Worm (Caenorhabditis elegans): ENCODE results near the gene rol-6.

Gene rol-6

DNA sequence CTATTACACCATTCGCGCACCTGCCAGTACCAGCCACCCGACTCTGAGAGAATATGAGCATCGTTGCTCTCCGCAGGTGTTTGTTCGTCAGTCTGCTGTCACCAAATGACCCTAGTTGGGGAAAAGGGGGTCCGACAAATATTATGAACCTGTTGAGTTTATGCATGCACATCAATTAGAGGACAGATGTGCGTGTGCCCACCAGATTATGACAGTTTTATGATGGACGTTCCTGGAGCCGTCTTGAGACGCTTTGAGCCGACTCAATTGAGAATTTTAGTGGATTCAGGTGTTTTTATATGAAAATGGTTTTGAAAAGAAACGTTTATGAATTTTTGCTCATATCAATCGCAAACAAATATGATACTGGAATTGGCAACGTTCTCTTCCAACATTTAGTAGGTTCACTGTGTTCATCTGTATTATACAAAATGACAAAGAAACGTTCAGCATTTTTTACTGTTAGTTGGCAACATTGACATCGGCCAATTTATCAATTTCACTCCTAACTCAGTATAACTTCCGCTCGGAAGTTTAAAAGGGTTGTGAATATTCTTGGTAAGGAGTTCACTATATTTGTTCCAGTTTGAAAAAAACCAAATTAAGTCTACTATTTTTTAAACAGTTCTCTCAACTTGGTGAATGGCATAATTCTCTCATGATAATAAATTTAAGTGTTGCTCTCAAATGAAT lies 14.5 kb downstream of the rol-6 start:
- no peak for TF ChIP-seq ets-7 (tag; optimal IDR thresholded peaks at IDR 0.05)
- 0 out of 2 replicates have a peak, but pooled peaks have one; percentile 54 for TF ChIP-seq tbx-11 (GFP tag; IDR thresholded peaks at IDR 0.05)
- 0 out of 2 replicates have a peak, but pooled peaks have one; percentile 21 for TF ChIP-seq sea-1 (GFP tag; conservative IDR thresholded peaks at IDR 0.05)
- TF ChIP-seq pes-1 (GFP tag; IDR thresholded peaks at IDR 0.05): no peak

DNA sequence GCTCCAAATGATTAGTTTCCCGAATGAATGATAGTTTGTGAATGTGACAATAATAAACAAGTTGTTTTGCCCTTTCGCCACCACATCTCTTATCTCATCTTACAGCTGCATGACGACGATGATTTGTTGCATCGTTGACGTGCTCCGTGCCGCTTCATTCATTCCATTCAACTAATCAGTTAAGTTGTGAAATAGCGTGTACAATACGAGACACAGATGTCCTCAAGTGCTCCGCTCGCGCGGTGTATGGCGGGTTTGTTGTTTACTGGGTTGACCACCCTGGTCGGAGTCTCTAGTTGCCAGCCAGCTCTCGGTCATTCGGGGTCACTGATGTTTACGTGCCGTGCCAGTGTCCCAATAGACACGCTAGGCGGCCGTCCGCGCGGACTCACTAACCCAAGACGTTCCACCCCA lies 15.1 kb downstream of the rol-6 start:
- TF ChIP-seq aly-1 (tag; optimal IDR thresholded peaks at IDR 0.05) (no peak), tbx-37 (GFP tag; conservative IDR thresholded peaks at IDR 0.05) (no peak), flt-1 (GFP tag; IDR thresholded peaks at IDR 0.05) (no peak), B0310.2 (tag; optimal IDR thresholded peaks at IDR 0.05) (no peak), ceh-13 (GFP tag; optimal IDR thresholded peaks at IDR 0.05) (no peak), hnd-1 (tag; optimal IDR thresholded peaks at IDR 0.05) (no peak), F13C5.2 (tag; optimal IDR thresholded peaks at IDR 0.05) (peak; percentile 11), tra-4 (tag; optimal IDR thresholded peaks at IDR 0.05) (no peak), sea-1 (GFP tag; conservative IDR thresholded peaks at IDR 0.05) (no peak), scrt-1 (GFP tag; IDR thresholded peaks at IDR 0.05) (peak; percentile 54; the same call in 1 of the 2 replicates), hmg-4 (GFP tag; optimal IDR thresholded peaks at IDR 0.05) (peak; percentile 73), ets-7 (tag; optimal IDR thresholded peaks at IDR 0.05) (no peak), ama-1 (optimal IDR thresholded peaks at IDR 0.05) (no peak), tbx-11 (GFP tag; IDR thresholded peaks at IDR 0.05) (no peak), ceh-36 (tag; optimal IDR thresholded peaks at IDR 0.05) (no peak), pes-1 (GFP tag; IDR thresholded peaks at IDR 0.05) (no peak), hmbx-1 (tag; optimal IDR thresholded peaks at IDR 0.05) (no peak)

DNA sequence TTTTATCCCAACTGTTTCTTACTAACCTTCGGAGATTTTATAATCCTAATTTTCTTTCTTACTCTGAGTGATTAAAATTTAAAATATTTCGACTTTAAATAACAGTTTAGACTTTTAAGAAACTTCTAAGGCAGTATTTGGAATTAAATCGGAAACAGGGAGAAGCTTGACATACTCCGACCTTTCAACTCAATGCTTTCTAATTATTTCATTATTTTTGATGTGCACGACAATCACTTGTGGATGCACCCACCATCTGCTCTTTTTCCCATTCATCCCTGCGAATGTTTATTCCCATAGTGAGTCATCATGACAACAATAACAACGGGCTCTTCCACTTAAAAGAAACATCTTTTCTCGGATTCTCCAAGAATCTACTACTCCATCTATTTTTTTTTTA lies 15.8 kb downstream of the rol-6 start:
- TF ChIP-seq tbx-11 (GFP tag; IDR thresholded peaks at IDR 0.05) (no peak), hmg-4 (GFP tag; optimal IDR thresholded peaks at IDR 0.05) (no peak), sea-1 (GFP tag; conservative IDR thresholded peaks at IDR 0.05) (no peak), tra-4 (tag; optimal IDR thresholded peaks at IDR 0.05) (no peak), hmbx-1 (tag; optimal IDR thresholded peaks at IDR 0.05) (no peak), F13C5.2 (tag; optimal IDR thresholded peaks at IDR 0.05) (no peak), scrt-1 (GFP tag; IDR thresholded peaks at IDR 0.05) (no peak)

DNA sequence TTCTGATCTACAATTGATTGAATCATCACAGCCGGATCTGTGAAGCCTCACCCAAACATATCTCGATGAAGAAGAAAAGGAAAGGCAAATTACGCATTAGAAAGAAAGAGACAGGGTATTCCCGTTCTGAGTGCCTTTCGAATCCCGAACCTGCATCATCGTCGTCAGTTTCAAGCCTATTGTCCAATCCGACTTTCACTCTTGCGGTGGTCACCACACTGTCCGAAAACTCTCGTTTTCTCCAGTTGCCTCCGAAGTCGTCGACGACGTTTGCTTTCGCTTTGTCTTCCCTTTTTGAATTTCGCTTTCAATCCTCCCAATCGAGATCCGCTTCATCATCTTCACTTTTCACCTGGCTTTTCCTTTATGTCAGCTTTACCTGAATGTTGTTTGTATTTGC lies 16.2 kb downstream of the rol-6 start:
- TF ChIP-seq ama-1 (optimal IDR thresholded peaks at IDR 0.05): no peak
- TF ChIP-seq pes-1 (GFP tag; IDR thresholded peaks at IDR 0.05): no peak
- TF ChIP-seq sea-1 (GFP tag; conservative IDR thresholded peaks at IDR 0.05): no peak
- no peak for TF ChIP-seq hnd-1 (tag; optimal IDR thresholded peaks at IDR 0.05)
- no peak for TF ChIP-seq tbx-37 (GFP tag; conservative IDR thresholded peaks at IDR 0.05)
- TF ChIP-seq scrt-1 (GFP tag; IDR thresholded peaks at IDR 0.05): no peak

DNA sequence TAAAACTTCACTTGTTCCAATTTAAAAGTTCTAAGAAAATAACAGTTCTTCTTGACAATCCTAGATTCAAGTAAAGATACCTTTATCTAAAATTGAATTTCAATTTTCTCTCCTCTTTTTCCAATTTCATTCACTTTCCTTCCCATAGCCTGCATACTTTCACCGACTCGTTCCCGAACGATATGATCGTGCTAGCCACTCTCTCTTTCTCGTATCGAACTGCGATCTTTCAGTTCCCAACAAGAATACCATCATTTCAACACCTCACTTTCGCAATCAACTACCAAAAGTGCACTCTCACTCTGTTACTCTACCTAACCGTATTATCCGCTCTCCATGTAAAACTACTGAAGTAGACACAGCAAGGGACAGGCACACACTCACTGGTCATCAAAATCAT lies 17.2 kb downstream of the rol-6 start:
- TF ChIP-seq hmbx-1 (tag; optimal IDR thresholded peaks at IDR 0.05) (no peak), ama-1 (optimal IDR thresholded peaks at IDR 0.05) (no peak), scrt-1 (GFP tag; IDR thresholded peaks at IDR 0.05) (no peak), tra-4 (tag; optimal IDR thresholded peaks at IDR 0.05) (no peak), B0310.2 (tag; optimal IDR thresholded peaks at IDR 0.05) (no peak), ceh-13 (GFP tag; optimal IDR thresholded peaks at IDR 0.05) (no peak)

DNA sequence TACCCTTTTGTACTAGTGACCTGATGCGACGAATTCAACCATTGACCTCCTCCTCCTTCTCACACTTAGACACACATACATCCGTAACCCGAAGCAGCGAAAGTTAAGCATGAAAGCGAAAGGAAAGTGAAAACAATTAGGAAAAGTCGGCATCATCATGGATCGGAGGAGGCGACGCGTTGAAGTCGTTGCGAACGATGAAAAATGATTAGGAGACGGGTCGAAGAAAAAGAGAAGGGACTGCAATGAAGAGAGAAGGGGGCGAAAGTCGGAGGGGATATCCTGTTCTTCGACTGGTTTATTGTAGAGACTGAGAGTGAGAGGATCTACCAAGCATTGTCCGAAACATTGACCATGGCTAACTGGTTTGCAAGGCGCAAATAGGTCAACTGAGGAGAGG lies 18.2 kb downstream of the rol-6 start:
- TF ChIP-seq ceh-36 (tag; optimal IDR thresholded peaks at IDR 0.05) (no peak), ama-1 (optimal IDR thresholded peaks at IDR 0.05) (no peak), ets-7 (tag; optimal IDR thresholded peaks at IDR 0.05) (no peak), sea-1 (GFP tag; conservative IDR thresholded peaks at IDR 0.05) (no peak), pes-1 (GFP tag; IDR thresholded peaks at IDR 0.05) (no peak), aly-1 (tag; optimal IDR thresholded peaks at IDR 0.05) (no peak), F13C5.2 (tag; optimal IDR thresholded peaks at IDR 0.05) (no peak), ceh-13 (GFP tag; optimal IDR thresholded peaks at IDR 0.05) (no peak), flt-1 (GFP tag; IDR thresholded peaks at IDR 0.05) (no peak), hnd-1 (tag; optimal IDR thresholded peaks at IDR 0.05) (no peak), hmg-4 (GFP tag; optimal IDR thresholded peaks at IDR 0.05) (no peak), B0310.2 (tag; optimal IDR thresholded peaks at IDR 0.05) (no peak), tra-4 (tag; optimal IDR thresholded peaks at IDR 0.05) (no peak), scrt-1 (GFP tag; IDR thresholded peaks at IDR 0.05) (no peak)

DNA sequence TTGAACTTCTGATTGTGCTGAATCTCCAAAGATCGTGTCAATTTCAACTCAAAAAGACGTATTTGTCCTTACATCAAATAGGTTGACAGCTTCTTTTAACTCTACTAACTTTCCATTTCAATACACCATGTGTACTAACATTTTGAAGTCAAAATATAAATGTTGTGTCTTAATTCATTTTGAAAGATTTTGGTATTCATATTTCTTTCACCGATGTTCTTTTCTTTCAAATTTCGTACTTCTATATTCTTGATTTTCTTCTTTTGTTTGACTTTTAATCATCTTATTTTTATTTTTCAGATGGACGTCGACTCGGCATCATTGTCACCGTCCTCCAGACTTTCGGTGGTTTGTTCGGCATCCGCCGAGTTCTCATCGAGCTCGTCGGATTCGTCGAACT lies 18.8 kb downstream of the rol-6 start, which contains the start of gene atf-2:
Gene atf-2, plus strand, starts transcription at position 301 of the 400 bp plus-strand sequence.
- TF ChIP-seq hmg-4 (GFP tag; optimal IDR thresholded peaks at IDR 0.05) (no peak), pes-1 (GFP tag; IDR thresholded peaks at IDR 0.05) (no peak), tra-4 (tag; optimal IDR thresholded peaks at IDR 0.05) (no peak), F13C5.2 (tag; optimal IDR thresholded peaks at IDR 0.05) (no peak), hmbx-1 (tag; optimal IDR thresholded peaks at IDR 0.05) (no peak), scrt-1 (GFP tag; IDR thresholded peaks at IDR 0.05) (no peak), ceh-36 (tag; optimal IDR thresholded peaks at IDR 0.05) (no peak), B0310.2 (tag; optimal IDR thresholded peaks at IDR 0.05) (no peak), ets-7 (tag; optimal IDR thresholded peaks at IDR 0.05) (no peak), ceh-13 (GFP tag; optimal IDR thresholded peaks at IDR 0.05) (no peak), flt-1 (GFP tag; IDR thresholded peaks at IDR 0.05) (no peak), hnd-1 (tag; optimal IDR thresholded peaks at IDR 0.05) (no peak), ama-1 (optimal IDR thresholded peaks at IDR 0.05) (no peak), tbx-11 (GFP tag; IDR thresholded peaks at IDR 0.05) (no peak), aly-1 (tag; optimal IDR thresholded peaks at IDR 0.05) (no peak), sea-1 (GFP tag; conservative IDR thresholded peaks at IDR 0.05) (no peak), tbx-37 (GFP tag; conservative IDR thresholded peaks at IDR 0.05) (no peak)

DNA sequence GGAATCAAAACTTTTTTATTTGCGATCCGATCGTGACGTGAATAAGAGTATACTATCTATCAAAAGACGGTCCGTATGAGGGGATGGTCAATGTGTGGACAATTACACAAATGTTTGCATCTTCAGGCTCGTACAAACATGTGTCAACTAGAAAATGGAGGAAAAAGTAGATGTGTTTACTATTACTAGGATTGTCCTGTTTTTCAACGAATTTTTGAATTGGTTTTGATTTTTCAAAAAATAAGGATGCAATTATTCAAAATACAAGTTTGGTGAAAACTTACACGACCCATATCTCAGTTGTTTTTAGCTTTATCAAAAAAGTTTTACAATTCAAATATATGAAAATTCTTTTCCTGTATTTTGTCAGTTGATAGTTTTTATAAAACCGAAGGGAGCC lies 22.4 kb downstream of the rol-6 start, which contains the start of gene K08F8.7:
Gene K08F8.7, minus strand, starts transcription at position 101 of the 400 bp plus-strand sequence.
- TF ChIP-seq ama-1 (optimal IDR thresholded peaks at IDR 0.05) (no peak), flt-1 (GFP tag; IDR thresholded peaks at IDR 0.05) (no peak), tra-4 (tag; optimal IDR thresholded peaks at IDR 0.05) (no peak), B0310.2 (tag; optimal IDR thresholded peaks at IDR 0.05) (no peak), ceh-36 (tag; optimal IDR thresholded peaks at IDR 0.05) (no peak), aly-1 (tag; optimal IDR thresholded peaks at IDR 0.05) (no peak)

All from whole organism, early embryonic.